Worm (Caenorhabditis elegans): ENCODE results near the gene xtr-2.
"Not testable (repeated sequence)": the region's sequence is repeated elsewhere in the genome, so short reads cannot be mapped to it uniquely, and the experiment has no call there.

DNA sequence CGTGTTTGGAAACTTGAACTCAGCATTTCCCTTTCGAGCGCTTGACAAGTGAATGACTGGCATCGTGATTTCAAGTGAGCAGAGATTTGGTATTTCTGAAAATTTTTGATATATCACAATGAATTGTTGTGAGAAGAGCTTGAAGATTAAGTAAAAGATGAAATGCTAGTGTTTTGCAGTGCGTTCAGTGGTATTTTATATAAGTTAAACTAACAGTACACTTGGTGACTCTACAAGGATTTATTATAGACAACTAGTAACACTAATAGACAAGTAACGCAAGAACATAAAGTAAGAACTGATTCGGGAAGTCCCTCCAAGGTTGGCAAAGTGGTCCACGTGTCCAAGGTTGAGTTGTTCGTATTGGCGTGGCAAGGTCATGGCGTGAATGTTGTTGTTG is 12.6 kb upstream of the xtr-2 start, which contains the start of gene dot-1.3:
- TF ChIP-seq aly-2 (tag; optimal IDR thresholded peaks at IDR 0.05); fos-1 (tag; optimal IDR thresholded peaks at IDR 0.05); ama-1 (optimal IDR thresholded peaks at IDR 0.05); alr-1 (tag; optimal IDR thresholded peaks at IDR 0.05); blmp-1 (tag; optimal IDR thresholded peaks at IDR 0.05; ENCODE audit: insufficient read depth); snpc-4 (tag; optimal IDR thresholded peaks at IDR 0.05); unc-39 (tag; optimal IDR thresholded peaks at IDR 0.05); mab-5 (tag; optimal IDR thresholded peaks at IDR 0.05); nhr-12 (tag; optimal IDR thresholded peaks at IDR 0.05): not testable (repeated sequence)

All from whole organism, L2 larva.